Worm (Caenorhabditis elegans) whole organism, L3 larva: ENCODE results near the gene grl-4.

ENCODE experiments used
- R02D3.7 ChIP-seq: fragments of 150-350 bp; optimal IDR thresholded peaks from 2 replicates; lab custom pipeline; 2014; ENCODE audit warnings: missing biosample characterization, missing genetic modification characterization
- ZK546.5 ChIP-seq: sonication (generic microtip); optimal IDR thresholded peaks from 2 replicates; lab custom pipeline; 2017; ENCODE audit warnings: missing biosample characterization, missing genetic modification characterization
- aly-2 ChIP-seq: fragments of 150-350 bp; optimal IDR thresholded peaks from 2 replicates; lab custom pipeline; 2014; ENCODE audit warnings: missing biosample characterization, missing genetic modification characterization
- ama-1 ChIP-seq: fragments of 150-350 bp; optimal IDR thresholded peaks from 2 replicates; lab custom pipeline; 2018
- ceh-16 ChIP-seq: sonication (generic microtip); optimal IDR thresholded peaks from 2 replicates; lab custom pipeline; 2017; ENCODE audit warnings: missing biosample characterization, missing genetic modification characterization
- ceh-28 ChIP-seq: fragments of 150-350 bp; optimal IDR thresholded peaks from 2 replicates; lab custom pipeline; 2014; ENCODE audit warnings: missing biosample characterization, missing genetic modification reagents, missing genetic modification characterization
- ceh-82 ChIP-seq: fragments of 150-350 bp; optimal IDR thresholded peaks from 2 replicates; lab custom pipeline; 2014; ENCODE audit warnings: missing biosample characterization, missing genetic modification characterization
- ceh-9 ChIP-seq: sonication (generic microtip); optimal IDR thresholded peaks from 2 replicates; lab custom pipeline; 2018; ENCODE audit warnings: missing biosample characterization, missing genetic modification characterization
- daf-12 ChIP-seq: fragments of 150-350 bp; optimal IDR thresholded peaks from 2 replicates; lab custom pipeline; 2014; ENCODE audit warnings: missing biosample characterization, missing genetic modification reagents, missing genetic modification characterization
- egl-27 ChIP-seq: sonication (generic microtip); optimal IDR thresholded peaks from 4 replicates; lab custom pipeline; 2017; ENCODE audit warnings: missing biosample characterization, missing genetic modification reagents, missing genetic modification characterization
- egl-5 ChIP-seq: fragments of 150-350 bp; optimal IDR thresholded peaks from 2 replicates; lab custom pipeline; 2017; ENCODE audit warnings: missing biosample characterization, missing genetic modification reagents, missing genetic modification characterization, inconsistent platforms
- elt-1 ChIP-seq: fragments of 150-350 bp; optimal IDR thresholded peaks from 2 replicates; lab custom pipeline; 2014; ENCODE audit warnings: missing biosample characterization, missing genetic modification characterization
- elt-2 ChIP-seq: sonication (generic microtip); optimal IDR thresholded peaks from 2 replicates; lab custom pipeline; 2016; ENCODE audit warnings: missing genetic modification reagents, mild to moderate bottlenecking, missing genetic modification characterization, missing compliant biosample characterization
- elt-3 ChIP-seq, 3 experiments: fragments of 150-350 bp in 1 of 3; sonication (generic microtip) in 2 of 3; optimal IDR thresholded peaks; 2 replicates in 2 of 3; 4 replicates in 1 of 3; lab custom pipeline; 2014 to 2017; ENCODE audit warnings: missing biosample characterization in 3 of 3, missing genetic modification characterization in 3 of 3
- eor-1 ChIP-seq, 2 experiments: fragments of 150-350 bp; optimal IDR thresholded peaks; 2 replicates each; lab custom pipeline; 2014 to 2018; ENCODE audit warnings: missing biosample characterization in 2 of 2, missing genetic modification characterization in 2 of 2
- fkh-10 ChIP-seq: sonication (generic microtip); optimal IDR thresholded peaks from 2 replicates; lab custom pipeline; 2017; ENCODE audit warnings: missing biosample characterization, missing genetic modification reagents, missing genetic modification characterization
- fkh-2 ChIP-seq: fragments of 150-350 bp; optimal IDR thresholded peaks from 2 replicates; lab custom pipeline; 2014; ENCODE audit warnings: missing biosample characterization, missing genetic modification reagents, missing genetic modification characterization
- fos-1 ChIP-seq: fragments of 150-350 bp; optimal IDR thresholded peaks from 2 replicates; lab custom pipeline; 2014; ENCODE audit warnings: missing biosample characterization, missing genetic modification characterization
- hmg-11 ChIP-seq: sonication (generic microtip); optimal IDR thresholded peaks from 2 replicates; lab custom pipeline; 2016; ENCODE audit warnings: missing genetic modification characterization, missing compliant biosample characterization
- jun-1 ChIP-seq: fragments of 150-350 bp; optimal IDR thresholded peaks from 2 replicates; lab custom pipeline; 2014; ENCODE audit warnings: missing biosample characterization, missing genetic modification reagents, missing genetic modification characterization
- lsy-12 ChIP-seq: sonication (generic microtip); optimal IDR thresholded peaks from 2 replicates; lab custom pipeline; 2016; ENCODE audit warnings: mild to moderate bottlenecking, missing genetic modification characterization, missing compliant biosample characterization
- mdl-1 ChIP-seq: fragments of 150-350 bp; optimal IDR thresholded peaks from 2 replicates; lab custom pipeline; 2014; ENCODE audit warnings: missing biosample characterization, missing genetic modification characterization
- mml-1 ChIP-seq: fragments of 150-350 bp; sonication (generic microtip); optimal IDR thresholded peaks from 3 replicates; lab custom pipeline; 2014; ENCODE audit warnings: missing biosample characterization, missing genetic modification characterization
- nfya-1 ChIP-seq: sonication (generic microtip); optimal IDR thresholded peaks from 2 replicates; lab custom pipeline; 2017; ENCODE audit warnings: missing genetic modification characterization, mild to moderate bottlenecking, missing compliant biosample characterization, antibody characterized with exemption, moderate library complexity; ENCODE audit not compliant: insufficient read depth
- nhr-11 ChIP-seq: fragments of 150-350 bp; optimal IDR thresholded peaks from 2 replicates; lab custom pipeline; 2014; ENCODE audit warnings: missing biosample characterization, missing genetic modification characterization
- nhr-23 ChIP-seq: fragments of 150-350 bp; optimal IDR thresholded peaks from 2 replicates; lab custom pipeline; 2014; ENCODE audit warnings: missing biosample characterization, missing genetic modification reagents, missing genetic modification characterization
- nhr-237 ChIP-seq: fragments of 150-350 bp; optimal IDR thresholded peaks from 2 replicates; lab custom pipeline; 2014; ENCODE audit warnings: missing biosample characterization, missing genetic modification characterization
- nhr-28 ChIP-seq: fragments of 150-350 bp; optimal IDR thresholded peaks from 2 replicates; lab custom pipeline; 2014; ENCODE audit warnings: missing biosample characterization, missing genetic modification characterization
- nhr-43 ChIP-seq: sonication (generic microtip); optimal IDR thresholded peaks from 2 replicates; lab custom pipeline; 2016; ENCODE audit warnings: mild to moderate bottlenecking, missing genetic modification characterization, missing compliant biosample characterization; ENCODE audit not compliant: poor library complexity, severe bottlenecking
- nhr-67 ChIP-seq: fragments of 150-350 bp; optimal IDR thresholded peaks from 2 replicates; lab custom pipeline; 2014; ENCODE audit warnings: missing biosample characterization, missing genetic modification characterization
- pha-4 ChIP-seq: fragments of 150-350 bp; optimal IDR thresholded peaks from 2 replicates; lab custom pipeline; 2014; ENCODE audit warnings: missing biosample characterization, missing genetic modification reagents, missing genetic modification characterization
- pqm-1 ChIP-seq: fragments of 150-350 bp; optimal IDR thresholded peaks from 2 replicates; lab custom pipeline; 2017; ENCODE audit warnings: missing biosample characterization, missing genetic modification characterization, inconsistent platforms
- sea-2 ChIP-seq: fragments of 150-350 bp; sonication (generic microtip); optimal IDR thresholded peaks from 4 replicates; lab custom pipeline; 2014; ENCODE audit warnings: missing biosample characterization, missing genetic modification reagents, missing genetic modification characterization
- skn-1 ChIP-seq: fragments of 150-350 bp; optimal IDR thresholded peaks from 2 replicates; lab custom pipeline; 2014; ENCODE audit warnings: missing biosample characterization, missing genetic modification characterization
- tbx-2 ChIP-seq: sonication (generic microtip); optimal IDR thresholded peaks from 2 replicates; lab custom pipeline; 2016; ENCODE audit warnings: mild to moderate bottlenecking, missing genetic modification characterization, missing compliant biosample characterization
- unc-62 ChIP-seq: fragments of 150-350 bp; sonication (generic microtip); optimal IDR thresholded peaks from 4 replicates; lab custom pipeline; 2014; ENCODE audit warnings: missing biosample characterization, missing genetic modification reagents, missing genetic modification characterization
- ztf-4 ChIP-seq: fragments of 150-350 bp; optimal IDR thresholded peaks from 2 replicates; lab custom pipeline; 2014; ENCODE audit warnings: missing biosample characterization, missing genetic modification characterization

grl-4 gene

DNA sequence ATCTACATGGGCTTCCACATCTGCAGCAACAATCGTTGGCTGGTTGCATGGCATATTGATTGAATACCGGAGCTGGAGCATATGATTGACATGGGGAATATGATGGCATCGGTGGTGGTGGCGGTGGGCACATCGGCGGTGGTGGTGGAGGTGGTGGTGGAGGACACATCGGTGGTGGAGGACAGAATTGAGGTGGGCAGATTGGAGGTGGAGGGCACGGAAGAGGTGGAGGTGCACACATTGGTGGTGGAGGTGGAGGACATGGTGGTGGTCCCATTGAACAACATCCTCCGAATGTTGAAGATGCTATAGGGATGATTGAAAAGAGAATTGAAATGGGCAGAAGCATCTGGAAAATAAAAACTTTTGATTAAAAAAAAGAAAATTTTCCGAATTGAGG, at the start of gene grl-4:
TSS of gene grl-4 (minus strand) at position 351 of the 400 bp plus-strand sequence.
- TF ChIP-seq elt-1 = no peak
- TF ChIP-seq nhr-23 (tag; lab: Kevin White, UChicago) = no peak
- TF ChIP-seq, all 47 proteins: peak for 0

DNA sequence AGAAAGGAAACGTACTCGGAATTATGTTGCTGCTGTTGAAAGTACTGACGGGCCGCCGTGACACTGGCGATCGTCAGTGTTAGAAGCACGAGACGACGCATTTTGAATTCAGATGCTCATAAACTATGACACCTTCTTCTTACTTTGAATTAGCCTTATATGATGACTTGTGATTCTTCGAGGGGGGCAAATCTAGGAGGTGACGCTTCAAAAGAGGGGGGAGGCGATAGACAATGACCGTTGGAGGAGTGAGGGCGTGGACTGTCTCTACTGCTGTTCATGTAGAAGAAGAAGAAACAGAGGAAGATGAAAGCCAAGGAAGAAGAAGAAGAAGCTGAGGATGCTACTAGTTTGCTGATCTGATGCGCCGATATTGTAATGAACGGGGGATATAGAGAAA, 36.2 kb upstream of the grl-4 start, which contains the start of gene daf-42:
TSS of gene daf-42 (minus strand) at position 101 of the 400 bp plus-strand sequence.
- TF ChIP-seq elt-2 (tag; lab: Kevin White, UChicago) (no peak), ztf-4 (tag; lab: Kevin White, UChicago) (no peak), ama-1 (lab: Kevin White, UChicago) (no peak), fos-1 (no peak), aly-2 (tag; lab: Kevin White, UChicago) (no peak), eor-1 (tag; optimal IDR thresholded peaks at IDR 0.05; lab: Kevin White, UChicago) (no peak), unc-62 (no peak), nfya-1 (no peak), skn-1 (no peak), ceh-82 (tag; lab: Kevin White, UChicago) (no peak), R02D3.7 (tag; lab: Kevin White, UChicago) (no peak), sea-2 (GFP tag; lab: Kevin White, UChicago) (no peak), ceh-16 (tag; lab: Kevin White, UChicago) (no peak), ceh-28 (tag; lab: Kevin White, UChicago) (no peak), egl-5 (no peak), nhr-28 (no peak), lsy-12 (tag; lab: Kevin White, UChicago) (no peak)

DNA sequence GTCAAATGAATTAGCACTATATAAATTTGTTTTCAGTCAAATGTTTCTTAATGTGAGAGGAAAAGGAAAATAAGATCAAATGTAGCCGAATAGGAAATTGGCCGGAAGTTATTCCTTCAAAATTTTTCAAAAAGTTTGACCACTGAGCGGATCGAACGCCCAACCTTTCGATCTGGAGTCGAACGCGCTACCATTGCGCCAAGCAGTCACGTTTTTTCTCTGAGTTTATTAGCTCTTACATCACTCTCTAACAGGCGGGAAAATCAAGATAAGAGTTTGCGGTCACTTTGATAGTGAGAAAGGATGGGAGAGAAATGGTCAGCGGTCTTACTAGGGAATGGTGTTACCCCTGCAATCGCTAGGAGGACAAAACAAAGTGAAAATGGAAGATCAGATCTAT, 33.5 kb upstream of the grl-4 start:
- peak; percentile 25 for TF ChIP-seq elt-2 (tag; lab: Kevin White, UChicago)
- TF ChIP-seq nhr-43 = peak; percentile 31
- TF ChIP-seq nfya-1 = no peak

DNA sequence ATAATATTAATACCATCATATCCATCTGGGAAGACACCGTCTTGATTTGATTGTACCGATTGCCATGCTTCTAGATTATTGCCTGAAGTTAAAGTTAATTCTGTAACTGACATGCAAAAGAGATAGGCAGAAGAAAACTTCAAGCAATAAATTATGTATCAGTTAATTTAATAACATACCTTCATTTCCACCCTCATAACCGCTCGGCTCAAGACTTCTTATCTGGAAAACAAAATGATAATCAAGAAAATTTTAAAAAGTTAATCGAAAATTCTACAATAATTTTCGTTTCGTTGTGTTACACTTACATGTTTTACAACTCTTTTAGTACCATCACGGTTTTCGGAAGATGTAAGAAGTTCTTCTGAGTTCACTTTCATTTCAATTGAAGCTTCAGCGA, 31.6 kb upstream of the grl-4 start:
- TF ChIP-seq elt-2 (tag; lab: Kevin White, UChicago) = no peak
- TF ChIP-seq ceh-9 (tag; lab: Kevin White, UChicago) = no peak
- TF ChIP-seq nhr-43 = no peak
- TF ChIP-seq tbx-2 = no peak
- TF ChIP-seq, all 47 proteins: peak for 0

DNA sequence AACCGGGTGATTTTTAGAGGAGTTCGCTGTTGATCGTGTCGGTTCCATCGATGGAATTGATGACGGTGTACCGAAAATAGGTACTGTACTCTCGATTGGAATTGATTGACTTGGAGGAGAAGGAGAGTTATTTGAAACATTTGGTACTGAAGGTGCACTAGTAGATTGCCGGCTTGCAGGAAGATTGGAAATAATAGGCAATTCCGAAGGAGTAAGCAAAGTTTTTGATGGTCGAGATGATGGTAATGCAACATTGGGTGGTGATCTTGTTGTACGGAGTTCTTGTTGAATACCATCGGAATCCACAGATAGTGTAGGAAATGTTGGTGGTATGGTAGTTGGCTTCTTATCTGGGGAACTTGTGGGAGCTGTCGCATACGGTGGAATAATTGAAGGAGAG, 28.5 kb upstream of the grl-4 start:
- TF ChIP-seq tbx-2 (no peak), egl-27 (tag; lab: Kevin White, UChicago) (no peak), ceh-82 (tag; lab: Kevin White, UChicago) (no peak), ztf-4 (tag; lab: Kevin White, UChicago) (no peak), mml-1 (no peak), jun-1 (no peak), eor-1 (tag; optimal IDR thresholded peaks at IDR 0.05; lab: Kevin White, UChicago) (no peak), hmg-11 (tag; lab: Kevin White, UChicago) (no peak), nhr-237 (tag; lab: Kevin White, UChicago) (no peak), fkh-2 (tag; lab: Kevin White, UChicago) (no peak)

DNA sequence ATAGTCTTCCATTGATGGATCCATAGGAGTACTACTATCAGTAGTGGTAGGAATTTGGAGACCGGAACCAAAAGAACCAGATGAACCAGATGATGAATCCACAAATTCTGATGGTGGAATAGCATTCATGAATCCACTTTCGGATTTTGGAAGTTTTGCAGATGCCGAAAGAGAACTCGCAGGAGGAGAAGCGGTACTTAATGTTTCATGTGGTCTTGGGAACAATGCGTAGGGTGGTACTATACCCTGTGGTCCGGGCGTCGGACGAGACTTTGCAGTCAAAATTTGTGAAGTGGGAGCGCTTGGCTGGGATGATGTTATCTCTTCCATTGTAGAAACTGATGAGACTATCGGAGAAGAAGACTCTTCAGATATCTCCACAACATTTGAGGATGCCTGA, 27.5 kb upstream of the grl-4 start:
- TF ChIP-seq ceh-28 (tag; lab: Kevin White, UChicago) (no peak), fkh-10 (no peak), daf-12 (no peak), unc-62 (no peak), skn-1 (no peak)
- TF ChIP-seq, all 47 proteins: peak for 0

DNA sequence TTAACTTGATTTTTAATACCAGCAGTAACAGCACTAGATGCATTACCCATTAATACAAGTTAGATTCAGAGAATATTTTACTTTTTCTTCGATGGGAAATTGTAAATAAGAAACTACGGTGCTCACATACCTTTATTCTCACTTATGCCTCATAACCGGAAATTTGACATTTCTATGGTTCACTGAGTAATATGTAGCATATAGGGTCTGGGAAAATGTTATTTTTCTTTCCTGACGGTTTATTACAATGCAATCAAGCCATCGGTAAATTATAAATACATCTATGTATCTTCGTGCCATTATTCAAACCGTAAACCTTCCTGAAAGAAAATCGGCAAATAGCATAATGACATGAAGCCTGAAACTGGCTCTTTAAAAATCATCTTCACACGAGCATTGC, 22.1 kb upstream of the grl-4 start, which contains the start of gene ocr-4:
TSS of gene ocr-4 (minus strand) at position 101 of the 400 bp plus-strand sequence.
- no peak for TF ChIP-seq elt-3 (tag; optimal IDR thresholded peaks at IDR 0.05; lab: Kevin White, UChicago)
- no peak for TF ChIP-seq nhr-43
- no peak for TF ChIP-seq nhr-11 (tag; lab: Kevin White, UChicago)
- TF ChIP-seq pha-4 (tag; lab: Kevin White, UChicago) = no peak
- TF ChIP-seq nhr-67 = no peak
- TF ChIP-seq eor-1 (tag; optimal IDR thresholded peaks at IDR 0.05; lab: Kevin White, UChicago) = no peak
- no peak for TF ChIP-seq mml-1
- no peak for TF ChIP-seq tbx-2
- TF ChIP-seq mdl-1 (tag; lab: Kevin White, UChicago) = no peak
- no peak for TF ChIP-seq nhr-28
- no peak for TF ChIP-seq ceh-16 (tag; lab: Kevin White, UChicago)
- no peak for TF ChIP-seq egl-27 (tag; lab: Kevin White, UChicago)
- no peak for TF ChIP-seq elt-2 (tag; lab: Kevin White, UChicago)
- no peak for TF ChIP-seq ZK546.5 (tag; lab: Kevin White, UChicago)
- no peak for TF ChIP-seq pqm-1 (tag; lab: Kevin White, UChicago)
- TF ChIP-seq, all 47 proteins: peak for 0
